Worm (Caenorhabditis elegans): ENCODE results near the gene dph-3.

- no peak for TF ChIP-seq ref-1 (GFP tag; conservative IDR thresholded peaks at IDR 0.05)
- TF ChIP-seq T22C8.4 (GFP tag; IDR thresholded peaks at IDR 0.05) = no peak
- no peak for TF ChIP-seq tab-1 (GFP tag; IDR thresholded peaks at IDR 0.05)
- TF ChIP-seq klf-2 (GFP tag; conservative IDR thresholded peaks at IDR 0.05) = no peak
- TF ChIP-seq flt-1 (GFP tag; IDR thresholded peaks at IDR 0.05) = no peak
- TF ChIP-seq ztf-23 (GFP tag; IDR thresholded peaks at IDR 0.05) = no peak
- TF ChIP-seq ztf-29 (GFP tag; IDR thresholded peaks at IDR 0.05) = no peak
- no peak for TF ChIP-seq med-1 (GFP tag; optimal IDR thresholded peaks at IDR 0.05; ENCODE audit: insufficient read depth)
- TF ChIP-seq cog-1 (tag; optimal IDR thresholded peaks at IDR 0.05) = no peak
These were observed 30.4 kb upstream of the dph-3 start for ce11 chrIV:9676535-9676934.

Measured in whole organism, midembryonic.